Fruit fly (Drosophila melanogaster): ENCODE measurements around the gene Sem1.

Sem1 gene

dm6 chr2L:7090922-7091321, 27.1 kb downstream of the Sem1 start (continued):
- peak; percentile 70 for TF ChIP-seq CG6163 (GFP tag; IDR thresholded peaks at IDR 0.05)
- TF ChIP-seq CG15336 (GFP tag; IDR thresholded peaks at IDR 0.05) = peak; percentile 21; the same call in 1 of the 2 replicates
- TF ChIP-seq CG11762 (GFP tag; optimal IDR thresholded peaks at IDR 0.05; ENCODE audit: insufficient read depth) = peak; percentile 26
- TF ChIP-seq fd85E (GFP tag; optimal IDR thresholded peaks at IDR 0.05) = no peak
- peak; percentile 33 for TF ChIP-seq pdm3 (GFP tag; optimal IDR thresholded peaks at IDR 0.05)
- no peak for TF ChIP-seq Gug (GFP tag; IDR thresholded peaks at IDR 0.05)
- TF ChIP-seq Sox15 (GFP tag; optimal IDR thresholded peaks at IDR 0.05) = peak; percentile 12
- peak; percentile 46 for TF ChIP-seq CG3919 (GFP tag; optimal IDR thresholded peaks at IDR 0.05)
- peak; percentile 22 for TF ChIP-seq lz (GFP tag; optimal IDR thresholded peaks at IDR 0.05)
- no peak for TF ChIP-seq Ets21C (GFP tag; optimal IDR thresholded peaks at IDR 0.05)
- TF ChIP-seq svp (GFP tag) = peak; percentile 66
- peak; percentile 20 for TF ChIP-seq CG31627 (GFP tag; optimal IDR thresholded peaks at IDR 0.05)
- peak; percentile 76 for TF ChIP-seq Eip78C (GFP tag)

DNA sequence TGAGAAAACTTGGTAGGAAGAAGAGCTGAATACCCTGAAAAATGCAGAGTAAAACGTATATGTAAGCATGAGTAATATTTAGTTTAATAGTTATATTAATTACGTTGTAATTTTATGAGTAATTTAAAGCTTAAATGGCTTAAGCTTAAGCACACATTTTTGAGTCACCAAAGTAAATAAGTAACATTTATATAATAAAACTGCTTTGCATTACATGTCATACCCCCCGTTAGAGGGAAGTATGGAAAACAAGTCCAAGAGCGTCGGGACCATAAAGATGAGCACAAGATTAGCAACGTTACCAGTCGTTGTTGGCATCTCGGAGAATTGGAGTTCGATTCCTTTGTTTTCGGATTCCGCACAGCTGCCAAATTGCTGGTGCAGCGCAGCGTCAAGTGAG, 30.5 kb downstream of the Sem1 start:
- TF ChIP-seq CG16779 (tag; optimal IDR thresholded peaks at IDR 0.05) (no peak), lz (GFP tag; optimal IDR thresholded peaks at IDR 0.05) (peak; percentile 35), CG8119 (GFP tag; IDR thresholded peaks at IDR 0.05) (no peak), Ets21C (GFP tag; optimal IDR thresholded peaks at IDR 0.05) (peak; percentile 16), fd85E (GFP tag; optimal IDR thresholded peaks at IDR 0.05) (no peak), CG8632 (GFP tag; optimal IDR thresholded peaks at IDR 0.05) (peak; percentile 28), vri (GFP tag; optimal IDR thresholded peaks at IDR 0.05) (no peak), CG3919 (GFP tag; optimal IDR thresholded peaks at IDR 0.05) (no peak), Hr39 (GFP tag; optimal IDR thresholded peaks at IDR 0.05) (no peak), Smox (GFP tag; optimal IDR thresholded peaks at IDR 0.05) (peak; percentile 52), eg (GFP tag; IDR thresholded peaks at IDR 0.05) (no peak), Lpt (GFP tag; optimal IDR thresholded peaks at IDR 0.05) (no peak), Gug (GFP tag; IDR thresholded peaks at IDR 0.05) (no peak), net (GFP tag; optimal IDR thresholded peaks at IDR 0.05) (peak; percentile 23), spab (GFP tag; optimal IDR thresholded peaks at IDR 0.05) (no peak), CG4318 (GFP tag; optimal IDR thresholded peaks at IDR 0.05) (no peak), CG11762 (GFP tag; optimal IDR thresholded peaks at IDR 0.05; ENCODE audit: insufficient read depth) (no peak), OdsH (GFP tag; optimal IDR thresholded peaks at IDR 0.05) (peak; percentile 50), CG34406 (GFP tag; optimal IDR thresholded peaks at IDR 0.05) (peak; percentile 12), Sox15 (GFP tag; optimal IDR thresholded peaks at IDR 0.05) (no peak), CG10631 (GFP tag; optimal IDR thresholded peaks at IDR 0.05) (peak; percentile 42), CG8319 (GFP tag; optimal IDR thresholded peaks at IDR 0.05) (no peak), esn (GFP tag; optimal IDR thresholded peaks at IDR 0.05) (peak; percentile 63), pdm3 (GFP tag; optimal IDR thresholded peaks at IDR 0.05) (peak; percentile 53), dac (GFP tag; optimal IDR thresholded peaks at IDR 0.05) (no peak), CG6854 (GFP tag; optimal IDR thresholded peaks at IDR 0.05) (no peak), cyc (GFP tag; optimal IDR thresholded peaks at IDR 0.05) (no peak), CG1621 (tag; optimal IDR thresholded peaks at IDR 0.05) (no peak), fkh (GFP tag; optimal IDR thresholded peaks at IDR 0.05) (no peak), CG32006 (GFP tag; optimal IDR thresholded peaks at IDR 0.05) (peak; percentile 19), CG11294 (GFP tag; IDR thresholded peaks at IDR 0.05) (no peak), CG6276 (GFP tag; optimal IDR thresholded peaks at IDR 0.05) (no peak), CG31627 (GFP tag; optimal IDR thresholded peaks at IDR 0.05) (peak; percentile 16), ss (GFP tag; optimal IDR thresholded peaks at IDR 0.05) (no peak), CG9139 (GFP tag; optimal IDR thresholded peaks at IDR 0.05) (no peak), topi (GFP tag; optimal IDR thresholded peaks at IDR 0.05) (peak; percentile 43), Ets96B (tag; optimal IDR thresholded peaks at IDR 0.05) (no peak), Eip75B (GFP tag; optimal IDR thresholded peaks at IDR 0.05) (no peak), Eip93F (GFP tag; optimal IDR thresholded peaks at IDR 0.05) (no peak), svp (GFP tag) (peak; percentile 66), CG6808 (GFP tag; optimal IDR thresholded peaks at IDR 0.05) (no peak), salr (GFP tag; optimal IDR thresholded peaks at IDR 0.05) (peak in 1 of 2 experiments; percentile 31), CG3032 (tag; optimal IDR thresholded peaks at IDR 0.05) (no peak), Sox14 (GFP tag; optimal IDR thresholded peaks at IDR 0.05) (peak; percentile 17), Hr4 (GFP tag; optimal IDR thresholded peaks at IDR 0.05) (no peak), acj6 (GFP tag; optimal IDR thresholded peaks at IDR 0.05) (no peak), Met (GFP tag; optimal IDR thresholded peaks at IDR 0.05) (no peak)
